Worm (Caenorhabditis elegans): Measurements from ENCODE around the gene T26E4.2.

T26E4.2 gene

DNA sequence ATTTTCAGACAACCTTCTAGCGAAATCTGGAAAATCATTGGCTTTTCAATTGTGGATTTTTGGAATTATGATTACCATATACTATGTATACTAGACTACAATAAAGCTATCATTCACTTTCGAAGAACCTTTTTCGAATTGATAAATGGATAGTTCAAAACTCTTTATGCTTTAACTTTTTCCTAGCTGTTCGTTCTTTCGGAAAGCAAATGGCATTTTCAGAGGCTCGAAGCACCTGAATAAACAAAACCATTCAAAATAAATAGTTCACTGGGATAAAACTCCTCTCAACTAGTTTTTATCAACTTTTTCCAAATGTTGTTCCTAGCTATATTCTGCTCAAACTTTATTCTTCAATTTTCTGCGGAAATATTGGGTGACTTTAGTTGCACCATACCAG, at the start of gene T26E4.2:
T26E4.2 (plus strand) TSS at position 301 of the 400 bp plus-strand sequence.
- TF ChIP-seq unc-39 (tag; optimal IDR thresholded peaks at IDR 0.05) (no peak), unc-62 (GFP tag; optimal IDR thresholded peaks at IDR 0.05) (no peak), nhr-77 (tag; optimal IDR thresholded peaks at IDR 0.05) (no peak), skn-1 (tag; optimal IDR thresholded peaks at IDR 0.05) (no peak), nhr-43 (tag; optimal IDR thresholded peaks at IDR 0.05; ENCODE audit: poor library complexity, severe bottlenecking) (no peak), fos-1 (tag; optimal IDR thresholded peaks at IDR 0.05) (no peak), lsy-12 (tag; optimal IDR thresholded peaks at IDR 0.05) (no peak), ztf-11 (tag; optimal IDR thresholded peaks at IDR 0.05) (no peak)

DNA sequence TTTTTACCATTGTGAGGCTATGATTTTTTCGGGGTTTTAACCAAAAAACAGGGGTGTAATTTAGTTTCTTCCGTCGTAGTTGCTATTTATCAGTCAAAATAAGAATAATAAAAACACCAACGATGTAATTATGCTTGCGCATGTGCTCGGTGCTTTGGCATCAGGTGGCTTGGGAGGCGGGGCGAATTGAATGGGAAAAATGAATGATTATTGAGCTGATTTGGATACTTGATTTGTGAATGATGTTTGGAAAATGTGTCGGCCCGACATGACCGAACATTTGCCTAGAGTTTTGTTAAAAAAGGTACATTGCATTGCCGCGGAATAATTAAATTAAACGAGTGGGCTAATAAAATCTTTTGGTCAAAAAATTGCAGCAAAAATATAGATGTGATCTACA, 49.0 kb upstream of the T26E4.2 start, which contains the start of gene str-38:
str-38 (minus strand) TSS at position 101 of the 400 bp plus-strand sequence.
- TF ChIP-seq fkh-2 (tag; optimal IDR thresholded peaks at IDR 0.05), result no peak
- TF ChIP-seq nhr-28 (tag; optimal IDR thresholded peaks at IDR 0.05), result no peak
- no peak for TF ChIP-seq R02D3.7 (tag; optimal IDR thresholded peaks at IDR 0.05)
- no peak for TF ChIP-seq ceh-16 (tag; optimal IDR thresholded peaks at IDR 0.05)
- TF ChIP-seq skn-1 (tag; optimal IDR thresholded peaks at IDR 0.05), result no peak
- no peak for TF ChIP-seq ceh-82 (tag; optimal IDR thresholded peaks at IDR 0.05)
- TF ChIP-seq nhr-76 (tag; optimal IDR thresholded peaks at IDR 0.05), result no peak
- TF ChIP-seq egl-27 (tag; optimal IDR thresholded peaks at IDR 0.05), result no peak

DNA sequence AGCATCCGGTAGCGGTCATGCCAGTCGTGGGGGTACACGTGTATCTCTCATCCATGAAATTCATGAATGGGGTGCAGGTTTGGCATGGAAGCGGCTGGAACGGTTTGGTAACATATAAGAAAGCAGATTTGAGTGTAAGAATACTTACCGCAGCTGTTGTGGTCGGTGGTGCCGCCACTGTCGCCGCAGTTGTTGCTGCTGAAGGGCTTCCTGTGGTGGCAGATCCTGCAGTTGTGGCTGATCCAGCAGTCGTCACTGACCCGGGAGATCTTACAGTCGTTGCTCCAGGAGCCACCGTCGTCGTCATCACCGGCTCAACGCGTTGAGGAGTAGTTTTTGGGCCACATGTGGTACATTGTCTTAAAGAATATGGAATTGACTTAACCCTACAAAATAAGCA, 48.2 kb upstream of the T26E4.2 start:
- no peak for TF ChIP-seq nfya-1 (tag; optimal IDR thresholded peaks at IDR 0.05; ENCODE audit: insufficient read depth)
- no peak for TF ChIP-seq nhr-67 (tag; optimal IDR thresholded peaks at IDR 0.05)
- TF ChIP-seq lsy-12 (tag; optimal IDR thresholded peaks at IDR 0.05), result no peak
- TF ChIP-seq tbx-2 (tag; optimal IDR thresholded peaks at IDR 0.05), result no peak
- TF ChIP-seq fkh-2 (tag; optimal IDR thresholded peaks at IDR 0.05), result no peak
- no peak for TF ChIP-seq mml-1 (tag; optimal IDR thresholded peaks at IDR 0.05)
- TF ChIP-seq nhr-11 (tag; optimal IDR thresholded peaks at IDR 0.05), result no peak
- no peak for TF ChIP-seq unc-39 (tag; optimal IDR thresholded peaks at IDR 0.05)
- no peak for TF ChIP-seq daf-12 (tag; optimal IDR thresholded peaks at IDR 0.05)
- TF ChIP-seq sea-2 (GFP tag; optimal IDR thresholded peaks at IDR 0.05), result no peak
- no peak for TF ChIP-seq unc-62 (GFP tag; optimal IDR thresholded peaks at IDR 0.05)
- no peak for TF ChIP-seq ceh-82 (tag; optimal IDR thresholded peaks at IDR 0.05)
- no peak for TF ChIP-seq eor-1 (tag; optimal IDR thresholded peaks at IDR 0.05)
- no peak for TF ChIP-seq fos-1 (tag; optimal IDR thresholded peaks at IDR 0.05)

DNA sequence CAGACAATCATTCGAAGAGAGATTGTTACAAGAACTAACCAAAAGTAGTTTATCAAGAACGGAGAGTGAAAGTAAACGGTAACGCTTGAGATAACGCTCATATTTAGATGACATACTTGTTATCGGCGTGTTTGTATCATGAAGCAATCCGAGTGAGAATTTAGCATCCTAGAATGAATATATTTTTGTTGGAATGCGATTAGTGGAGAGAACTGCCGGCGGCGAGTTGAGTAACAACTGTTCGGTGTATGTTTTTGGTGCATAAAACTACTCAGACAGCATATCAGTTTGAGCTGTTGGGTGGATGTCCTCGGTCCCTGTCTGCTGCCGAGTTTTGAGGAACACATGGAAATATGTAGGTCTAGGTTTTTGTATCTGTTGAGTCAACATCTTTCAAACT, 47.6 kb upstream of the T26E4.2 start, which contains the start of gene T23D5.3:
T23D5.3 (minus strand) TSS at position 101 of the 400 bp plus-strand sequence.
- TF ChIP-seq mdl-1 (tag; optimal IDR thresholded peaks at IDR 0.05) (no peak), nhr-76 (tag; optimal IDR thresholded peaks at IDR 0.05) (no peak), snpc-4 (tag; optimal IDR thresholded peaks at IDR 0.05) (no peak), nhr-67 (tag; optimal IDR thresholded peaks at IDR 0.05) (no peak), lin-39 (tag; optimal IDR thresholded peaks at IDR 0.05) (no peak), ztf-4 (tag; optimal IDR thresholded peaks at IDR 0.05) (no peak), egl-27 (tag; optimal IDR thresholded peaks at IDR 0.05) (no peak), hmg-11 (tag; optimal IDR thresholded peaks at IDR 0.05) (no peak), nhr-43 (tag; optimal IDR thresholded peaks at IDR 0.05; ENCODE audit: poor library complexity, severe bottlenecking) (no peak), aly-2 (tag; optimal IDR thresholded peaks at IDR 0.05) (no peak), unc-39 (tag; optimal IDR thresholded peaks at IDR 0.05) (no peak), zag-1 (tag; optimal IDR thresholded peaks at IDR 0.05) (no peak), nhr-28 (tag; optimal IDR thresholded peaks at IDR 0.05) (no peak), lsy-12 (tag; optimal IDR thresholded peaks at IDR 0.05) (no peak), nhr-77 (tag; optimal IDR thresholded peaks at IDR 0.05) (no peak), nhr-237 (tag; optimal IDR thresholded peaks at IDR 0.05) (no peak), lin-15B (tag; optimal IDR thresholded peaks at IDR 0.05) (no peak), skn-1 (tag; optimal IDR thresholded peaks at IDR 0.05) (no peak)

DNA sequence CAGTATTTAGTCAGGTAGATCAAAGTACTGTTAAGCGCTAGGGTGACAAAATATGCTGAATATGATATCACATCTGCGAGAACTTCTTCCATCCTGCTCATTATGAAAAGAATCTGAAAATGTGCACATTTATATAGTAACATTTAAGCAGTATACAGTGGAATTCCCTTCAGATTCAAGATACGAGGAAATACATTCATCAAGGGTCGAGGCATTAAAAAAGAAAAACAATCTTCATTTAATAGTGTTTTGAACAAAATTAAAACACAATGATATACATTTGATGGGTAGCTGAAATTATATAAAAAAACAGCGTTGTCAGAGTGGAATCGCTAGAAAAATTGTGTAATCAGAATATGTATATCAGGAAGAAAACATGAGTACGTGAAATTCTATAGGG, 45.5 kb upstream of the T26E4.2 start, which contains the start of gene str-27:
str-27 (minus strand) TSS at position 101 of the 400 bp plus-strand sequence.
- TF ChIP-seq ceh-28 (tag; optimal IDR thresholded peaks at IDR 0.05) (no peak), egl-5 (tag; optimal IDR thresholded peaks at IDR 0.05) (no peak), zag-1 (tag; optimal IDR thresholded peaks at IDR 0.05) (no peak), aly-2 (tag; optimal IDR thresholded peaks at IDR 0.05) (no peak), tbx-2 (tag; optimal IDR thresholded peaks at IDR 0.05) (no peak), eor-1 (tag; optimal IDR thresholded peaks at IDR 0.05) (no peak), nhr-67 (tag; optimal IDR thresholded peaks at IDR 0.05) (no peak), mml-1 (tag; optimal IDR thresholded peaks at IDR 0.05) (no peak), ztf-11 (tag; optimal IDR thresholded peaks at IDR 0.05) (no peak)
